Worm (Caenorhabditis elegans) whole organism, L4 larva: Measurements from ENCODE around the gene ocr-2.
A peak's percentile ranks its signal among the peaks of the same experiment; 100 is the strongest.

Source experiments
- D1046.2 ChIP-seq: fragments of 200-800 bp; sonication (Bioruptor generic); IDR thresholded peaks from 2 replicates; pipeline ENCODE4 v1.3.6; 2022; ENCODE audit warnings: missing genetic modification characterization, missing compliant biosample characterization
- F10B5.3 ChIP-seq: sonication (generic microtip); optimal IDR thresholded peaks from 2 replicates; lab custom pipeline; 2016; ENCODE audit warnings: mild to moderate bottlenecking, missing genetic modification characterization, missing compliant biosample characterization
- F26F4.8 ChIP-seq: fragments of 200-800 bp; sonication (Bioruptor generic); conservative IDR thresholded peaks from 2 replicates; pipeline ENCODE4 v1.3.6; 2022; ENCODE audit warnings: missing genetic modification characterization, missing compliant biosample characterization
- F37D6.2 ChIP-seq: sonication (generic microtip); optimal IDR thresholded peaks from 2 replicates; lab custom pipeline; 2016; ENCODE audit warnings: mild to moderate bottlenecking, missing genetic modification characterization, missing compliant biosample characterization
- F44E2.7 ChIP-seq: fragments of 200-800 bp; sonication (Bioruptor generic); IDR thresholded peaks from 2 replicates; pipeline ENCODE4 v2.1.2; 2022; ENCODE audit warnings: missing genetic modification characterization, missing compliant biosample characterization
- R02D3.7 ChIP-seq: fragments of 150-350 bp; sonication (generic microtip); optimal IDR thresholded peaks from 3 replicates; lab custom pipeline; 2014; ENCODE audit warnings: missing biosample characterization, missing genetic modification characterization
- T20F7.1 ChIP-seq: fragments of 200-800 bp; sonication (Bioruptor generic); optimal IDR thresholded peaks from 2 replicates; lab custom pipeline; 2018; ENCODE audit warnings: mild to moderate bottlenecking, missing genetic modification characterization, missing compliant biosample characterization
- Y5F2A.4 ChIP-seq: fragments of 200-800 bp; sonication (Bioruptor generic); optimal IDR thresholded peaks from 2 replicates; lab custom pipeline; 2018; ENCODE audit warnings: mild to moderate bottlenecking, missing genetic modification characterization, missing compliant biosample characterization
- ZK337.2 ChIP-seq: fragments of 200-800 bp; sonication (Bioruptor generic); IDR thresholded peaks from 2 replicates; pipeline ENCODE4 v1.3.6; 2022; ENCODE audit warnings: missing genetic modification reagents, missing genetic modification characterization, missing compliant biosample characterization
- ZK546.5 ChIP-seq, 2 experiments: sonication (generic microtip); optimal IDR thresholded peaks; 2 replicates each; lab custom pipeline; 2017; ENCODE audit warnings: missing biosample characterization in 2 of 2, missing genetic modification characterization in 2 of 2
- aha-1 ChIP-seq: fragments of 150-350 bp; peaks from one replicate; lab custom pipeline; 2014; ENCODE audit warnings: missing biosample characterization, missing genetic modification characterization
- arid-1 ChIP-seq: fragments of 200-800 bp; sonication (Bioruptor generic); conservative IDR thresholded peaks from 2 replicates; pipeline ENCODE4 v1.3.6; 2022; ENCODE audit warnings: missing genetic modification reagents, missing genetic modification characterization, missing compliant biosample characterization
- ceh-20 ChIP-seq: fragments of 200-800 bp; sonication (Bioruptor generic); IDR thresholded peaks from 2 replicates; pipeline ENCODE4 v1.3.6; 2022; ENCODE audit warnings: missing genetic modification reagents, missing genetic modification characterization, missing compliant biosample characterization
- ceh-62 ChIP-seq: sonication (generic microtip); optimal IDR thresholded peaks from 2 replicates; lab custom pipeline; 2017; ENCODE audit warnings: missing biosample characterization, missing genetic modification characterization
- ceh-82 ChIP-seq: sonication (generic microtip); optimal IDR thresholded peaks from 2 replicates; lab custom pipeline; 2017; ENCODE audit warnings: missing biosample characterization, missing genetic modification characterization
- ces-1 ChIP-seq: fragments of 150-350 bp; sonication (generic microtip); optimal IDR thresholded peaks from 4 replicates; lab custom pipeline; 2014; ENCODE audit warnings: missing biosample characterization, missing genetic modification reagents, missing genetic modification characterization
- daf-12 ChIP-seq: fragments of 150-350 bp; optimal IDR thresholded peaks from 2 replicates; lab custom pipeline; 2014; ENCODE audit warnings: missing biosample characterization, missing genetic modification reagents, missing genetic modification characterization
- dmd-8 ChIP-seq: fragments of 200-800 bp; sonication (Bioruptor generic); IDR thresholded peaks from 2 replicates; pipeline ENCODE4 v1.3.6; 2022; ENCODE audit warnings: missing genetic modification characterization, missing compliant biosample characterization
- dmd-9 ChIP-seq: fragments of 200-800 bp; sonication (Bioruptor generic); IDR thresholded peaks from 2 replicates; pipeline ENCODE4 v1.3.6; 2022; ENCODE audit warnings: missing genetic modification reagents, missing genetic modification characterization, missing compliant biosample characterization
- duxl-1 ChIP-seq: sonication (generic microtip); optimal IDR thresholded peaks from 2 replicates; lab custom pipeline; 2016; ENCODE audit warnings: mild to moderate bottlenecking, missing genetic modification characterization, moderate library complexity, missing compliant biosample characterization; ENCODE audit not compliant: poor library complexity
- egl-27 ChIP-seq: sonication (generic microtip); optimal IDR thresholded peaks from 3 replicates; lab custom pipeline; 2017; ENCODE audit warnings: missing biosample characterization, missing genetic modification reagents, missing genetic modification characterization
- fkh-10 ChIP-seq: fragments of 150-350 bp; optimal IDR thresholded peaks from 2 replicates; lab custom pipeline; 2014; ENCODE audit warnings: missing biosample characterization, missing genetic modification reagents, missing genetic modification characterization
- hif-1 ChIP-seq, 2 experiments: sonication (generic microtip); optimal IDR thresholded peaks; 2 replicates each; lab custom pipeline; 2016 to 2017; ENCODE audit warnings: missing compliant biosample characterization in 2 of 2, missing genetic modification characterization in 2 of 2, missing genetic modification reagents in 2 of 2, missing genotype in 2 of 2, mild to moderate bottlenecking in 1 of 2
- hmg-1.1 ChIP-seq: fragments of 200-800 bp; sonication (Bioruptor generic); IDR thresholded peaks from 2 replicates; pipeline ENCODE4 v1.3.6; 2022; ENCODE audit warnings: missing genetic modification reagents, missing genetic modification characterization, missing compliant biosample characterization
- jun-1 ChIP-seq: fragments of 150-350 bp; optimal IDR thresholded peaks from 2 replicates; lab custom pipeline; 2014; ENCODE audit warnings: missing biosample characterization, missing genetic modification reagents, missing genetic modification characterization
- lin-13 ChIP-seq: fragments of 150-350 bp; optimal IDR thresholded peaks from 2 replicates; lab custom pipeline; 2014; ENCODE audit warnings: missing biosample characterization, missing genetic modification reagents, missing genetic modification characterization
- madf-9 ChIP-seq: fragments of 200-800 bp; sonication (Bioruptor generic); conservative IDR thresholded peaks from 2 replicates; pipeline ENCODE4 v1.3.6; 2022; ENCODE audit warnings: missing genetic modification reagents, missing genetic modification characterization, missing compliant biosample characterization
- mdl-1 ChIP-seq, 2 experiments: fragments of 150-350 bp in 1 of 2; sonication (generic microtip) in 1 of 2; optimal IDR thresholded peaks; 2 replicates each; lab custom pipeline; 2014 to 2017; ENCODE audit warnings: missing biosample characterization in 2 of 2, missing genetic modification characterization in 2 of 2
- mxl-3 ChIP-seq: fragments of 200-800 bp; sonication (Bioruptor generic); optimal IDR thresholded peaks from 2 replicates; lab custom pipeline; 2018; ENCODE audit warnings: mild to moderate bottlenecking, missing genetic modification characterization, missing compliant biosample characterization
- nhr-237 ChIP-seq: sonication (generic microtip); optimal IDR thresholded peaks from 2 replicates; lab custom pipeline; 2017; ENCODE audit warnings: missing biosample characterization, missing genetic modification characterization
- nhr-25 ChIP-seq: sonication (generic microtip); optimal IDR thresholded peaks from 2 replicates; lab custom pipeline; 2017; ENCODE audit warnings: missing genetic modification characterization, mild to moderate bottlenecking, missing compliant biosample characterization, antibody characterized with exemption, moderate library complexity, borderline replicate concordance; ENCODE audit not compliant: insufficient read depth
- nhr-28 ChIP-seq: fragments of 150-350 bp; optimal IDR thresholded peaks from 2 replicates; lab custom pipeline; 2014; ENCODE audit warnings: missing biosample characterization, missing genetic modification characterization
- nhr-42 ChIP-seq: fragments of 200-800 bp; sonication (Bioruptor generic); IDR thresholded peaks from 2 replicates; pipeline ENCODE4 v1.3.6; 2022; ENCODE audit warnings: missing genetic modification characterization, missing compliant biosample characterization
- nhr-48 ChIP-seq: sonication (generic microtip); optimal IDR thresholded peaks from 2 replicates; lab custom pipeline; 2016; ENCODE audit warnings: mild to moderate bottlenecking, missing genetic modification characterization, missing compliant biosample characterization
- nhr-76 ChIP-seq: fragments of 150-350 bp; optimal IDR thresholded peaks from 2 replicates; lab custom pipeline; 2014; ENCODE audit warnings: missing biosample characterization, missing genetic modification characterization
- pha-4 ChIP-seq, 2 experiments: fragments of 150-350 bp in 1 of 2; fragments of 200-800 bp in 1 of 2; sonication (Bioruptor generic) in 1 of 2; IDR thresholded peaks in 1 of 2; optimal IDR thresholded peaks in 1 of 2; 2 replicates each; pipeline versions ENCODE4 v1.3.6 to Lab custom; 2014 to 2022; ENCODE audit warnings: missing genetic modification characterization in 2 of 2, missing genetic modification reagents in 2 of 2, missing biosample characterization in 1 of 2, missing compliant biosample characterization in 1 of 2
- rbr-2 ChIP-seq: sonication (generic microtip); optimal IDR thresholded peaks from 2 replicates; lab custom pipeline; 2016; ENCODE audit warnings: missing genotype, missing genetic modification characterization, missing compliant biosample characterization
- sdz-12 ChIP-seq: fragments of 200-800 bp; sonication (Bioruptor generic); optimal IDR thresholded peaks from 2 replicates; lab custom pipeline; 2018; ENCODE audit warnings: mild to moderate bottlenecking, missing genetic modification characterization, missing compliant biosample characterization
- set-16 ChIP-seq: fragments of 200-800 bp; sonication (Bioruptor generic); IDR thresholded peaks from 2 replicates; pipeline ENCODE4 v1.3.6; 2022; ENCODE audit warnings: missing genetic modification reagents, missing genetic modification characterization, missing compliant biosample characterization
- snpc-1.2 ChIP-seq: fragments of 200-800 bp; sonication (Bioruptor generic); IDR thresholded peaks from 2 replicates; pipeline ENCODE4 v1.3.6; 2022; ENCODE audit warnings: missing genetic modification reagents, missing genetic modification characterization, missing compliant biosample characterization
- spr-3 ChIP-seq: fragments of 200-800 bp; sonication (Bioruptor generic); optimal IDR thresholded peaks from 2 replicates; lab custom pipeline; 2018; ENCODE audit warnings: mild to moderate bottlenecking, missing genetic modification characterization, missing compliant biosample characterization
- tag-97 ChIP-seq: fragments of 200-800 bp; sonication (Bioruptor generic); IDR thresholded peaks from 2 replicates; pipeline ENCODE4 v1.3.6; 2022; ENCODE audit warnings: missing genetic modification characterization, missing compliant biosample characterization
- tra-1 ChIP-seq: fragments of 200-800 bp; sonication (Bioruptor generic); IDR thresholded peaks from 2 replicates; pipeline ENCODE4 v1.3.6; 2022; ENCODE audit warnings: missing genetic modification reagents, missing genetic modification characterization, missing compliant biosample characterization
- unc-130 ChIP-seq: sonication (generic microtip); optimal IDR thresholded peaks from 2 replicates; lab custom pipeline; 2016; ENCODE audit warnings: missing genetic modification reagents, missing genetic modification characterization, missing compliant biosample characterization
- unc-62 ChIP-seq, 3 experiments: fragments of 150-350 bp in 1 of 3; sonication (generic microtip); optimal IDR thresholded peaks in 2 of 3; peaks in 1 of 3; 1 replicate in 1 of 3; 2 replicates in 2 of 3; lab custom pipeline; 2014 to 2017; ENCODE audit warnings: missing biosample characterization in 3 of 3, missing genetic modification characterization in 3 of 3, missing genetic modification reagents in 3 of 3, missing genotype in 1 of 3
- zag-1 ChIP-seq: fragments of 150-350 bp; optimal IDR thresholded peaks from 2 replicates; lab custom pipeline; 2014; ENCODE audit warnings: missing biosample characterization, missing genetic modification characterization
- zfp-3 ChIP-seq: fragments of 200-800 bp; sonication (Bioruptor generic); conservative IDR thresholded peaks from 2 replicates; pipeline ENCODE4 v1.3.6; 2022; ENCODE audit warnings: missing genetic modification reagents, missing genetic modification characterization, missing compliant biosample characterization
- zip-2 ChIP-seq: fragments of 150-350 bp; optimal IDR thresholded peaks from 2 replicates; lab custom pipeline; 2014; ENCODE audit warnings: missing biosample characterization, missing genetic modification characterization
- ztf-11 ChIP-seq: fragments of 150-350 bp; optimal IDR thresholded peaks from 2 replicates; lab custom pipeline; 2014; ENCODE audit warnings: missing biosample characterization, missing genetic modification characterization
- ztf-7 ChIP-seq: fragments of 150-350 bp; optimal IDR thresholded peaks from 2 replicates; lab custom pipeline; 2014; ENCODE audit warnings: missing biosample characterization, missing genetic modification characterization

ocr-2 gene

ce11 chrIV:8252856-8253255 lies 33.0 kb upstream of the ocr-2 start (continued):
- no peak for TF ChIP-seq unc-62 (GFP tag; optimal IDR thresholded peaks at IDR 0.05 in 1 of 2; lab: Kevin White, UChicago)
- TF ChIP-seq unc-62 (tag; optimal IDR thresholded peaks at IDR 0.05; lab: Kevin White, UChicago) = no peak
- peak; percentile 98 for TF ChIP-seq F26F4.8 (GFP tag; lab: Robert Waterston, UW)
- TF ChIP-seq dmd-9 (GFP tag; lab: Robert Waterston, UW) = 0 out of 2 replicates have a peak, but pooled peaks have one; percentile 49
- no peak for TF ChIP-seq nhr-237 (tag; lab: Kevin White, UChicago)
- TF ChIP-seq nhr-28 = peak; percentile 24
- peak; percentile 1 to 71 for TF ChIP-seq mdl-1 (tag; optimal IDR thresholded peaks at IDR 0.05; lab: Kevin White, UChicago)
- TF ChIP-seq ztf-11 (tag; lab: Kevin White, UChicago) = no peak
- TF ChIP-seq unc-130 (GFP tag; lab: Kevin White, UChicago) = peak; percentile 80
- peak; percentile 33 for TF ChIP-seq F37D6.2
- TF ChIP-seq ces-1 (GFP tag; lab: Kevin White, UChicago) = no peak
- peak; percentile 81; the same call in 1 of the 2 replicates for TF ChIP-seq ceh-20 (GFP tag; lab: Robert Waterston, UW)
- no peak for TF ChIP-seq egl-27
- peak; percentile 93; the same call in 1 of the 2 replicates for TF ChIP-seq snpc-1.2
- TF ChIP-seq fkh-10 = no peak
- peak; percentile 96 for TF ChIP-seq F44E2.7 (GFP tag; lab: Robert Waterston, UW)
- 0 out of 2 replicates have a peak, but pooled peaks have one; percentile 59 for TF ChIP-seq ZK337.2
- TF ChIP-seq nhr-25 = no peak
- peak; percentile 79 for TF ChIP-seq lin-13 (GFP tag; lab: Kevin White, UChicago)
- peak; percentile 64 for TF ChIP-seq mxl-3
- TF ChIP-seq dmd-8 (GFP tag; lab: Robert Waterston, UW) = peak; percentile 97
- no peak for TF ChIP-seq R02D3.7 (tag; lab: Kevin White, UChicago)
- TF ChIP-seq nhr-42 (GFP tag; lab: Robert Waterston, UW) = peak; percentile 79; the same call in 1 of the 2 replicates
- peak; percentile 73 for TF ChIP-seq zfp-3 (GFP tag; lab: Robert Waterston, UW)
- TF ChIP-seq ceh-62 = no peak
- no peak for TF ChIP-seq set-16 (GFP tag; lab: Robert Waterston, UW)
- peak; percentile 58 for TF ChIP-seq T20F7.1 (GFP tag; lab: Kevin White, UChicago)
- TF ChIP-seq madf-9 (GFP tag; lab: Robert Waterston, UW) = peak; percentile 60; the same call in 1 of the 2 replicates
- TF ChIP-seq zip-2 (tag; lab: Kevin White, UChicago) = peak; percentile 25
- no peak for TF ChIP-seq zag-1 (tag; lab: Kevin White, UChicago)
- TF ChIP-seq rbr-2 (tag; lab: Kevin White, UChicago) = peak; percentile 72
- TF ChIP-seq duxl-1 (tag; lab: Kevin White, UChicago) = peak; percentile 79
- peak; percentile 56 for TF ChIP-seq F10B5.3
- peak; percentile 95 for TF ChIP-seq pha-4 (GFP tag; IDR thresholded peaks at IDR 0.05; lab: Robert Waterston, UW)
- TF ChIP-seq pha-4 (tag; optimal IDR thresholded peaks at IDR 0.05; lab: Kevin White, UChicago) = no peak
- TF ChIP-seq tag-97 (GFP tag; lab: Robert Waterston, UW) = no peak
- peak; percentile 92 for TF ChIP-seq arid-1
- TF ChIP-seq ZK546.5 (tag; optimal IDR thresholded peaks at IDR 0.05; lab: Kevin White, UChicago) = no peak
- TF ChIP-seq hmg-1.1 (GFP tag; lab: Robert Waterston, UW) = peak; percentile 86
- TF ChIP-seq nhr-76 (tag; lab: Kevin White, UChicago) = no peak
- TF ChIP-seq spr-3 = peak; percentile 58
- no peak for TF ChIP-seq daf-12 (tag; lab: Kevin White, UChicago)
- TF ChIP-seq nhr-48 (tag; lab: Kevin White, UChicago) = peak; percentile 70
- peak; percentile 95 for TF ChIP-seq aha-1 (tag; lab: Kevin White, UChicago)
- no peak for TF ChIP-seq ztf-7 (tag; lab: Kevin White, UChicago)
- TF ChIP-seq hif-1 (tag; optimal IDR thresholded peaks at IDR 0.05; lab: Kevin White, UChicago) = peak in 1 of 2 experiments; percentile 54
- peak; percentile 82 for TF ChIP-seq Y5F2A.4
- TF ChIP-seq tra-1 = peak; percentile 83
- no peak for TF ChIP-seq jun-1 (tag; lab: Kevin White, UChicago)
- peak; percentile 83 for TF ChIP-seq sdz-12 (GFP tag; lab: Kevin White, UChicago)
- peak; percentile 83; the same call in 1 of the 2 replicates for TF ChIP-seq D1046.2 (GFP tag; lab: Robert Waterston, UW)
- TF ChIP-seq ceh-82 = no peak
